Worm (Caenorhabditis elegans): Measurements from ENCODE around the gene glb-6.

The glb-6 gene

DNA sequence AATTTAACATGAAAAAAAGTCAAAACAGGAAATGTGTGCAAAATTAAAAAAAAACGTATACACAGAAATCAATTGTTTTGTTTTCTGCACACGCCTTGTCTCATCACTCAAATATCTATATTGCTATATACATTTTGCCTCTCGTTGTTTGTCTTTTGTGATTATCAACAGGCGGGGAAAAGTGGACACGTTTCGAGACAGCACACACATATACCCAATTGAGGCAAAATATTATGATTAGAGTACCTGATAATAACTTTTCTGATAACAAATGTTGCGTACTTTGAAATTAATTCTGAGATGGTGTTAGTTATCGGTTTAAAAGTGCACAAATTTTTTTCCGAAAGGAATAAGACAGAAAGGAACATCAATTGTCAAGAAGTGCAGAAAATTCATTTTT is 10.5 kb downstream of the glb-6 start:
- TF ChIP-seq nhr-12 (tag; optimal IDR thresholded peaks at IDR 0.05) (no peak), mls-2 (tag; optimal IDR thresholded peaks at IDR 0.05) (no peak), flh-1 (GFP tag; optimal IDR thresholded peaks at IDR 0.05) (no peak), unc-39 (tag; optimal IDR thresholded peaks at IDR 0.05) (no peak), ceh-83 (GFP tag; optimal IDR thresholded peaks at IDR 0.05) (no peak), sem-2 (GFP tag; optimal IDR thresholded peaks at IDR 0.05) (no peak), nhr-28 (tag; optimal IDR thresholded peaks at IDR 0.05) (no peak), lsy-2 (tag; optimal IDR thresholded peaks at IDR 0.05) (no peak), unc-120 (tag; optimal IDR thresholded peaks at IDR 0.05; ENCODE audit: poor library complexity, severe bottlenecking) (no peak), tbx-8 (GFP tag; optimal IDR thresholded peaks at IDR 0.05) (no peak), bed-3 (GFP tag; optimal IDR thresholded peaks at IDR 0.05) (no peak)

ce11 chrV:5558590-5558989 is 11.7 kb downstream of the glb-6 start, which contains the start of gene glb-5:
glb-5 (plus strand) TSS chrV:5558890.
- TF ChIP-seq ces-1 (GFP tag; optimal IDR thresholded peaks at IDR 0.05) (no peak), lin-32 (GFP tag; optimal IDR thresholded peaks at IDR 0.05) (no peak), elt-1 (tag; optimal IDR thresholded peaks at IDR 0.05; ENCODE audit: borderline replicate concordance, insufficient read depth) (no peak), M03D4.4 (tag; optimal IDR thresholded peaks at IDR 0.05) (no peak), mep-1 (tag; optimal IDR thresholded peaks at IDR 0.05) (no peak), nhr-76 (tag; optimal IDR thresholded peaks at IDR 0.05) (no peak), sem-2 (GFP tag; optimal IDR thresholded peaks at IDR 0.05) (no peak), tbx-8 (GFP tag; optimal IDR thresholded peaks at IDR 0.05) (no peak), blmp-1 (tag; optimal IDR thresholded peaks at IDR 0.05) (no peak), nhr-237 (tag; optimal IDR thresholded peaks at IDR 0.05) (no peak), unc-62 (GFP tag; optimal IDR thresholded peaks at IDR 0.05) (no peak), cnd-1 (tag; optimal IDR thresholded peaks at IDR 0.05) (no peak), elt-3 (tag; optimal IDR thresholded peaks at IDR 0.05) (no peak), ceh-39 (tag; optimal IDR thresholded peaks at IDR 0.05) (no peak), ham-2 (GFP tag; optimal IDR thresholded peaks at IDR 0.05) (no peak), mls-2 (tag; optimal IDR thresholded peaks at IDR 0.05) (no peak), lsy-2 (tag; optimal IDR thresholded peaks at IDR 0.05) (no peak), nhr-28 (tag; optimal IDR thresholded peaks at IDR 0.05) (no peak)

- TF ChIP-seq M03D4.4 (tag; optimal IDR thresholded peaks at IDR 0.05) (no peak), nhr-28 (tag; optimal IDR thresholded peaks at IDR 0.05) (no peak), zip-8 (tag; optimal IDR thresholded peaks at IDR 0.05) (peak; percentile 75), hlh-1 (tag; optimal IDR thresholded peaks at IDR 0.05) (no peak), flh-1 (GFP tag; optimal IDR thresholded peaks at IDR 0.05) (no peak)
These were observed 21.8 kb downstream of the glb-6 start for ce11 chrV:5548497-5548896.

ce11 chrV:5548051-5548450 is 22.3 kb downstream of the glb-6 start, which contains the start of gene ugt-48:
ugt-48 (minus strand) TSS chrV:5548062.
- TF ChIP-seq unc-39 (tag; optimal IDR thresholded peaks at IDR 0.05), result no peak
- no peak for TF ChIP-seq cnd-1 (tag; optimal IDR thresholded peaks at IDR 0.05)
- no peak for TF ChIP-seq bed-3 (GFP tag; optimal IDR thresholded peaks at IDR 0.05)
- TF ChIP-seq ceh-39 (tag; optimal IDR thresholded peaks at IDR 0.05), result no peak
- TF ChIP-seq nhr-237 (tag; optimal IDR thresholded peaks at IDR 0.05), result no peak

ce11 chrV:5538500-5538899 is 31.8 kb downstream of the glb-6 start, which contains the start of gene cft-1:
cft-1 (plus strand) TSS chrV:5538800.
- no peak for TF ChIP-seq blmp-1 (tag; optimal IDR thresholded peaks at IDR 0.05)
- no peak for TF ChIP-seq unc-39 (tag; optimal IDR thresholded peaks at IDR 0.05)
- no peak for TF ChIP-seq lin-32 (GFP tag; optimal IDR thresholded peaks at IDR 0.05)
- no peak for TF ChIP-seq mls-2 (tag; optimal IDR thresholded peaks at IDR 0.05)

DNA sequence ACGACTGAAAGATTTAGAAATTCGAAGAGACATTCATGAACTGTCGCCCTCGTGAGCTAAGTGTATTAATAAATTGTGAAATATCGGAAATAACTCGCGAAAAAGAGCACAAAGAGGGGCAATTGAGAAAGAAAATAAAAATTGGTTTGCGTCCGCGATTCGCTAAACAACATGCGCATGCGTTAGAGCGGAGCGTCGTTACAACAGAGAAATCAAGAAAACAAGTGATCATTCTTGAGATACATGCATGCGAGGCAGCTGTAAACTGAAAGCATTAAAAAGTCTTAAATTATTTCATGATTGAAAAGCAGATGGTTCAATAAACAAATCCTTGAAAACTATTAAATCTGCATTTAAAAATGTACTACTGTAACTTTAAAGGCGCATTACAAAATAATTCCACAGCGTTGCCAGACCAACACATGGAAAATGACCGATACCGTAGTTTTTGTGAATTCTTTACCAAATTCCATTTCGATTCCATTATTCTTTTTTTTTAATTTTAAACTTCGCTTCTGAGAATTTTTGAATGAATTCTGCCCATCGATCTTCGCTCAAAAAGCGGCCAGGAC is 34.0 kb downstream of the glb-6 start, which contains the start of the genes cox-16 and syp-2:
Gene cox-16 (minus strand): TSS at position 4 of the 572 bp plus-strand sequence.
Gene syp-2 (plus strand): TSS at position 248 of the 572 bp plus-strand sequence.
- no peak for TF ChIP-seq drap-1 (GFP tag; optimal IDR thresholded peaks at IDR 0.05)
- TF ChIP-seq ceh-43 (GFP tag; optimal IDR thresholded peaks at IDR 0.05), result no peak
- TF ChIP-seq ztf-11 (tag; optimal IDR thresholded peaks at IDR 0.05), result no peak
- no peak for TF ChIP-seq unc-62 (GFP tag; optimal IDR thresholded peaks at IDR 0.05)
- no peak for TF ChIP-seq lsy-2 (tag; optimal IDR thresholded peaks at IDR 0.05)
- no peak for TF ChIP-seq bed-3 (GFP tag; optimal IDR thresholded peaks at IDR 0.05)
- no peak for TF ChIP-seq mls-2 (tag; optimal IDR thresholded peaks at IDR 0.05)
- TF ChIP-seq pha-4 (tag; optimal IDR thresholded peaks at IDR 0.05), result no peak
- no peak for TF ChIP-seq sem-2 (GFP tag; optimal IDR thresholded peaks at IDR 0.05)
- no peak for TF ChIP-seq ces-1 (GFP tag; optimal IDR thresholded peaks at IDR 0.05)
- no peak for TF ChIP-seq nhr-12 (tag; optimal IDR thresholded peaks at IDR 0.05)
- no peak for TF ChIP-seq nhr-76 (tag; optimal IDR thresholded peaks at IDR 0.05)

Measured in whole organism, mixed stage, embryonic.